Worm (Caenorhabditis elegans) whole organism, L4/young adult: ENCODE results near the gene C08E8.1.

Experiments
- W03F9.2 ChIP-seq: fragments of 150-350 bp; optimal IDR thresholded peaks from 2 replicates; lab custom pipeline; 2014; ENCODE audit warnings: missing biosample characterization, missing genetic modification characterization
- dao-5 ChIP-seq: sonication (generic microtip); optimal IDR thresholded peaks from 2 replicates; lab custom pipeline; 2016; ENCODE audit warnings: missing genotype, missing genetic modification characterization, moderate library complexity, missing compliant biosample characterization
- him-1 ChIP-seq: sonication (generic microtip); optimal IDR thresholded peaks from 2 replicates; lab custom pipeline; 2016; ENCODE audit warnings: missing genotype, missing genetic modification reagents, missing genetic modification characterization, missing compliant biosample characterization

DNA sequence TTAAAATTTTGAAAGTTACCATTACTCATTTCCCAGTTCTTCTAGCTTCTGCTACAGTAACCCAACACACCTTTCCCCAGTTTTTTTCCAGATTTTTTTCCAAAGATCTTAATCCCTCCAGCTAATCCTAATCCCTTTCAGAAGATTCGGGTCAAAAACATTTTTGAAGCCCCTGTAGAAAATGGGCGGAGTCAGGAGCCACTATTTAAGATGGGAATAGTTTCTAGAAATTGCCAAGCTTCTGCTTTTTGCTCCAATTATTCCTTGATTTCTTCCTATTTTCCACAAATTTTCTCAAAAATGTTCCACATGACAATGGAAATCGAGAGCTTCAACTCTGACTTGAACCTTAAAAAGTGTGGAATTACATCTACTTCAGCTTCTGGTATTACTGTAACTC lies 2.3 kb upstream of the C08E8.1 start, which contains the start of gene C08E8.9:
- TF ChIP-seq him-1 (tag; lab: Kevin White, UChicago) = no peak
- no peak for TF ChIP-seq W03F9.2 (tag; lab: Kevin White, UChicago)
- no peak for TF ChIP-seq dao-5 (tag; lab: Kevin White, UChicago)
